Fruit fly (Drosophila melanogaster): ENCODE measurements around the gene kek5.

kek5 gene

DNA sequence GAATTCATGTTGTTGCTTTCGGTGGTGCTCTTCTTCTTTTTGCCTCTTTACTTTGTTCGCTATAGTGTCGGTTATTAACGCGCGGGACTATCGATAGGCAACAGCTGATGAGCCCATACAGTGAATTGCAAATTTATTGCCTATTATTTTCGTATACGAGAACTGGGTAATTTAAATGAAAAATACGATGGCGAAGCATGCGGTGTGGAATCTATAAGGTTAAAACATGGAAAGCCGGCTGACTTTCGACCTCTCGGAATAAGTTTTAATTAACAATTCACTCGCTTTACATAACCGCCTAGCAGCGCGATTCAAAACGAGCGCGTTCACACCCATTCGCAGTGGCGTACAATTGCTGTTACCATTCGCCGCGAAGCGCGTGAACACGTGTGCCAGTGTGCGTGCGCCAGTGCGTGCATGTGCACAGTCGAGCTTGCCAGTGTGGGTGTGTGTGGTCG is 126.9 kb downstream of the kek5 start, which contains the start of the genes Naa15-16 and mRpS14 (continued):
- TF ChIP-seq MESR4 (GFP tag; optimal IDR thresholded peaks at IDR 0.05) (peak; percentile 34), CG12391 (tag; optimal IDR thresholded peaks at IDR 0.05) (no peak), lbe (GFP tag; optimal IDR thresholded peaks at IDR 0.05) (no peak), CG8944 (GFP tag; optimal IDR thresholded peaks at IDR 0.05) (no peak), slou (GFP tag; optimal IDR thresholded peaks at IDR 0.05) (no peak), btn (GFP tag; optimal IDR thresholded peaks at IDR 0.05) (no peak), CG6683 (GFP tag; optimal IDR thresholded peaks at IDR 0.05) (no peak), sc (optimal IDR thresholded peaks at IDR 0.05) (no peak), sc (GFP tag; optimal IDR thresholded peaks at IDR 0.05) (no peak), pzg (GFP tag; optimal IDR thresholded peaks at IDR 0.05) (peak; percentile 84), nmo (GFP tag; optimal IDR thresholded peaks at IDR 0.05) (peak; percentile 2), Dref (GFP tag; IDR thresholded peaks at IDR 0.05) (peak; percentile 58), lola (GFP tag; optimal IDR thresholded peaks at IDR 0.05) (no peak), CG7357 (GFP tag; IDR thresholded peaks at IDR 0.05) (peak; percentile 79), CG4424 (GFP tag; optimal IDR thresholded peaks at IDR 0.05) (no peak), Nf-YA (GFP tag; IDR thresholded peaks at IDR 0.05) (no peak), CG16863 (GFP tag; optimal IDR thresholded peaks at IDR 0.05) (no peak), CG32772 (GFP tag; IDR thresholded peaks at IDR 0.05) (no peak), da (GFP tag; optimal IDR thresholded peaks at IDR 0.05) (no peak), HLHmδ (GFP tag; optimal IDR thresholded peaks at IDR 0.05) (peak; percentile 24), crp (GFP tag; optimal IDR thresholded peaks at IDR 0.05) (peak; percentile 52 to 90), CG13287 (GFP tag; IDR thresholded peaks at IDR 0.05; ENCODE audit: partially characterized antibody) (peak; percentile 51; the same call in 1 of the 2 replicates), CG11398 (GFP tag; optimal IDR thresholded peaks at IDR 0.05) (no peak), pros (GFP tag; optimal IDR thresholded peaks at IDR 0.05) (no peak), hb (GFP tag; IDR thresholded peaks at IDR 0.05; ENCODE audit: partially characterized antibody) (peak; percentile 74; the same call in 2 of the 3 replicates), Dbx (GFP tag; IDR thresholded peaks at IDR 0.05) (no peak), ara (GFP tag; IDR thresholded peaks at IDR 0.05) (no peak), mld (GFP tag; IDR thresholded peaks at IDR 0.05; ENCODE audit: partially characterized antibody) (0 out of 3 replicates have a peak, but pooled peaks have one; percentile 23), CG11456 (GFP tag; IDR thresholded peaks at IDR 0.05) (no peak), amos (GFP tag; IDR thresholded peaks at IDR 0.05; ENCODE audit: partially characterized antibody) (peak; percentile 42; the same call in 1 of the 2 replicates), Lpt (GFP tag; optimal IDR thresholded peaks at IDR 0.05) (no peak), CG3847 (GFP tag; IDR thresholded peaks at IDR 0.05) (no peak), CG2889 (GFP tag; IDR thresholded peaks at IDR 0.05) (no peak), dimm (GFP tag; IDR thresholded peaks at IDR 0.05) (no peak), HmgZ (tag; optimal IDR thresholded peaks at IDR 0.05) (peak; percentile 32), CG10209 (GFP tag; optimal IDR thresholded peaks at IDR 0.05) (no peak), Hr3 (GFP tag; optimal IDR thresholded peaks at IDR 0.05) (no peak), Max (GFP tag; optimal IDR thresholded peaks at IDR 0.05) (peak; percentile 30), cg (GFP tag; optimal IDR thresholded peaks at IDR 0.05) (peak; percentile 92), Deaf1 (tag; optimal IDR thresholded peaks at IDR 0.05) (peak; percentile 51), pfk (GFP tag; optimal IDR thresholded peaks at IDR 0.05) (no peak), Doc3 (GFP tag; IDR thresholded peaks at IDR 0.05; ENCODE audit: partially characterized antibody) (0 out of 3 replicates have a peak, but pooled peaks have one; percentile 25), unc-4 (GFP tag; IDR thresholded peaks at IDR 0.05; ENCODE audit: partially characterized antibody) (peak; percentile 47; the same call in 1 of the 2 replicates), Pdp1 (GFP tag; optimal IDR thresholded peaks at IDR 0.05) (peak in 1 of 2 experiments; percentile 99), Hsf (GFP tag; optimal IDR thresholded peaks at IDR 0.05) (no peak), E2f1 (GFP tag; IDR thresholded peaks at IDR 0.05) (no peak), fd102C (GFP tag; optimal IDR thresholded peaks at IDR 0.05) (no peak), CG12219 (GFP tag; optimal IDR thresholded peaks at IDR 0.05) (no peak), toy (GFP tag; IDR thresholded peaks at IDR 0.05) (no peak), CG2120 (GFP tag; optimal IDR thresholded peaks at IDR 0.05) (no peak)

Measured in whole organism, embryonic.